Fruit fly (Drosophila melanogaster): ENCODE measurements around the gene CG7368.

The CG7368 gene

dm6 chr3L:11587720-11588580, 9.1 kb upstream of the CG7368 start, which contains the start of gene rt (continued):
- TF ChIP-seq CG18619 (GFP tag; optimal IDR thresholded peaks at IDR 0.05), result peak; percentile 33
- TF ChIP-seq ken (GFP tag; IDR thresholded peaks at IDR 0.05), result peak; percentile 44; the same call in 1 of the 3 replicates
- peak; percentile 27 for TF ChIP-seq ems (GFP tag; optimal IDR thresholded peaks at IDR 0.05)
- TF ChIP-seq CG1792 (GFP tag; optimal IDR thresholded peaks at IDR 0.05), result no peak
- no peak for TF ChIP-seq CG2120 (GFP tag; optimal IDR thresholded peaks at IDR 0.05)
- TF ChIP-seq lmd (GFP tag; IDR thresholded peaks at IDR 0.05), result no peak; the same call in 1 of the 2 replicates
- TF ChIP-seq Pdp1 (GFP tag; optimal IDR thresholded peaks at IDR 0.05), result peak; percentile 1 to 14
- peak; percentile 56 for TF ChIP-seq CG15696 (tag; optimal IDR thresholded peaks at IDR 0.05)
- peak; percentile 50 for TF ChIP-seq CG17385 (GFP tag; optimal IDR thresholded peaks at IDR 0.05)
- peak; percentile 66 for TF ChIP-seq Oli (tag; optimal IDR thresholded peaks at IDR 0.05)
- peak; percentile 24 for TF ChIP-seq CG17802 (tag; optimal IDR thresholded peaks at IDR 0.05)
- TF ChIP-seq GATAe (GFP tag; conservative IDR thresholded peaks at IDR 0.05), result no peak
- no peak for TF ChIP-seq CG16779 (GFP tag; IDR thresholded peaks at IDR 0.05)
- TF ChIP-seq ttk (GFP tag; IDR thresholded peaks at IDR 0.05), result no peak
- TF ChIP-seq B-H1 (GFP tag; IDR thresholded peaks at IDR 0.05), result peak; percentile 26; the same call in 1 of the 3 replicates
- peak; percentile 66; the same call in 2 of the 3 replicates for TF ChIP-seq dysf (GFP tag; IDR thresholded peaks at IDR 0.05)
- peak; percentile 28; the same call in 1 of the 3 replicates for TF ChIP-seq CG34422 (GFP tag; IDR thresholded peaks at IDR 0.05)
- TF ChIP-seq CG14441 (GFP tag; IDR thresholded peaks at IDR 0.05), result no peak
- no peak for TF ChIP-seq gsb (GFP tag; IDR thresholded peaks at IDR 0.05)
- TF ChIP-seq ind (GFP tag; optimal IDR thresholded peaks at IDR 0.05), result peak; percentile 47
- no peak for TF ChIP-seq CG5245 (GFP tag; optimal IDR thresholded peaks at IDR 0.05)
- TF ChIP-seq CG4854 (GFP tag; optimal IDR thresholded peaks at IDR 0.05), result peak; percentile 4
- TF ChIP-seq so (GFP tag; IDR thresholded peaks at IDR 0.05), result no peak
- TF ChIP-seq tio (GFP tag; optimal IDR thresholded peaks at IDR 0.05), result peak; percentile 42
- TF ChIP-seq HLHmδ (GFP tag; optimal IDR thresholded peaks at IDR 0.05), result no peak
- TF ChIP-seq otp (GFP tag; IDR thresholded peaks at IDR 0.05), result 0 out of 3 replicates have a peak, but pooled peaks have one; percentile 49
- no peak for TF ChIP-seq CG6765 (GFP tag; optimal IDR thresholded peaks at IDR 0.05)
- no peak for TF ChIP-seq CG6791 (GFP tag; IDR thresholded peaks at IDR 0.05; ENCODE audit: partially characterized antibody)
- no peak for TF ChIP-seq amos (GFP tag; IDR thresholded peaks at IDR 0.05; ENCODE audit: partially characterized antibody)
- peak; percentile 6 for TF ChIP-seq zen (tag; optimal IDR thresholded peaks at IDR 0.05)
- peak; percentile 47 for TF ChIP-seq lilli (GFP tag; optimal IDR thresholded peaks at IDR 0.05)
- TF ChIP-seq dm (GFP tag; optimal IDR thresholded peaks at IDR 0.05), result no peak
- peak; percentile 36 for TF ChIP-seq CG18476 (GFP tag; optimal IDR thresholded peaks at IDR 0.05)
- peak; percentile 22 for TF ChIP-seq Usf (GFP tag; optimal IDR thresholded peaks at IDR 0.05)
- no peak for TF ChIP-seq CG10565 (GFP tag; optimal IDR thresholded peaks at IDR 0.05)
- no peak for TF ChIP-seq gro (GFP tag; optimal IDR thresholded peaks at IDR 0.05)
- no peak for TF ChIP-seq lov (optimal IDR thresholded peaks at IDR 0.05)
- no peak for TF ChIP-seq lov (GFP tag; IDR thresholded peaks at IDR 0.05)
- peak; percentile 27 for TF ChIP-seq Lhr (GFP tag; optimal IDR thresholded peaks at IDR 0.05)
- TF ChIP-seq ab (GFP tag; optimal IDR thresholded peaks at IDR 0.05), result no peak
- TF ChIP-seq CG7745 (tag; optimal IDR thresholded peaks at IDR 0.05), result no peak
- TF ChIP-seq ERR (GFP tag; optimal IDR thresholded peaks at IDR 0.05), result no peak
- TF ChIP-seq Nf-YA (GFP tag; IDR thresholded peaks at IDR 0.05), result peak; percentile 58; the same call in 1 of the 2 replicates
- 0 out of 2 replicates have a peak, but pooled peaks have one; percentile 20 for TF ChIP-seq Adf1 (GFP tag; IDR thresholded peaks at IDR 0.05)
- TF ChIP-seq bigmax (GFP tag; optimal IDR thresholded peaks at IDR 0.05), result no peak
- no peak for TF ChIP-seq hkb (optimal IDR thresholded peaks at IDR 0.05)
- TF ChIP-seq hkb (GFP tag; IDR thresholded peaks at IDR 0.05), result peak; percentile 70
- TF ChIP-seq CG1603 (tag; optimal IDR thresholded peaks at IDR 0.05), result peak; percentile 58
- peak; percentile 61 for TF ChIP-seq esg (GFP tag; conservative IDR thresholded peaks at IDR 0.05)
- no peak for TF ChIP-seq repo (GFP tag; optimal IDR thresholded peaks at IDR 0.05)

Measured in whole organism, embryonic.